Worm (Caenorhabditis elegans): ENCODE measurements around the gene F17C8.3.

The F17C8.3 gene

DNA sequence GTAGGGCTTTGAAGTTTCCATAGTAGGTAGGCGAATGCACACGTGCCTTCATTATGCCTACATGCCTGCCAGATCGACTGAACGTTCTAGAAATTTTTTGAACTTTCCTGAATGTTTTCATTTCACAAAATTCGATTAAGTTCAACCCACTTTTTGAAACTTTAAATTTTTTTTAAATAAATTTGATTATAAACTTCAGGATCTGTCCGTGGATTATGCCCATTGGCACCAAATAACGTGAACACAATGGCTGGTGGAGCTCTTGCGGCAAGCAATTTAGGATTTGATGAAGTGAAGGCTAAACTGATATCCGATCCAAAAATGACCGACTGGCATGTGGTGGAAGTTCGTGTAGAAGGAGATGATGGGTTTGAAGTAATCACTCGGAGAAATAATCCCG, 3.7 kb downstream of the F17C8.3 start, which contains the start of gene F17C8.7:
TSS of gene F17C8.7 (plus strand) at position 301 of the 400 bp plus-strand sequence.
- TF ChIP-seq egl-27 (tag; optimal IDR thresholded peaks at IDR 0.05): no peak
- no peak for TF ChIP-seq fkh-10 (GFP tag; optimal IDR thresholded peaks at IDR 0.05)
- TF ChIP-seq lim-7 (GFP tag; IDR thresholded peaks at IDR 0.05): no peak
- TF ChIP-seq gei-8 (GFP tag; optimal IDR thresholded peaks at IDR 0.05): no peak
- no peak for TF ChIP-seq unc-130 (GFP tag; optimal IDR thresholded peaks at IDR 0.05)
- TF ChIP-seq hmg-1.1 (GFP tag; IDR thresholded peaks at IDR 0.05): no peak
- TF ChIP-seq snpc-4 (tag; optimal IDR thresholded peaks at IDR 0.05): no peak
- no peak for TF ChIP-seq nhr-237 (tag; optimal IDR thresholded peaks at IDR 0.05)
- no peak for TF ChIP-seq nhr-77 (tag; optimal IDR thresholded peaks at IDR 0.05)
- TF ChIP-seq aha-1 (tag): no peak
- no peak for TF ChIP-seq madf-5 (GFP tag; IDR thresholded peaks at IDR 0.05)
- no peak for TF ChIP-seq dmd-9 (GFP tag; IDR thresholded peaks at IDR 0.05)
- TF ChIP-seq Y105C5A.15 (GFP tag; IDR thresholded peaks at IDR 0.05): no peak
- TF ChIP-seq R02D3.7 (tag; optimal IDR thresholded peaks at IDR 0.05): no peak
- TF ChIP-seq sdz-12 (GFP tag; optimal IDR thresholded peaks at IDR 0.05): no peak
- no peak for TF ChIP-seq F26F4.8 (GFP tag; conservative IDR thresholded peaks at IDR 0.05)
- TF ChIP-seq dmd-6 (GFP tag; IDR thresholded peaks at IDR 0.05): no peak
- no peak for TF ChIP-seq ceh-32 (tag; optimal IDR thresholded peaks at IDR 0.05; ENCODE audit: poor library complexity)
- TF ChIP-seq mep-1 (tag; optimal IDR thresholded peaks at IDR 0.05): no peak
- no peak for TF ChIP-seq mdt-29 (GFP tag; IDR thresholded peaks at IDR 0.05)

DNA sequence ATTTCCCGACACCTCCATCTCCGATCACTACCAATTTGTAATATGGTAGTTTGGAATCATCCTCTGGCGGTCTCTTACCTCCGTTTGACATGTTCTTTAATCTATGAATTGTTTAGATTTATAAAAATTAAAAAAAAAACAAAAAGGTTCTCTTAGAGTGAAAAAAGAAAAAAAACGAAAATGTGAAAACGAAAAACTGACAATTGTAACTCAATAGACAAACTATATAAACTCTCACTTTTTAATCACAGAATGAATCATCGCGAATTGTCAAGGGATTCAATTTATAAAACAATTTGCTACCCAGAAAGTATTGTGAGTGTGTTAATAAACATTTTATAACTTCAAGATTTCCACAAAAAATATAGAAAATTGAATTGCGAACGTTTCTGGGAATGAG, 8.2 kb downstream of the F17C8.3 start, which contains the start of gene ras-2:
TSS of gene ras-2 (minus strand) at position 101 of the 400 bp plus-strand sequence.
- no peak for TF ChIP-seq fkh-10 (GFP tag; optimal IDR thresholded peaks at IDR 0.05)
- no peak for TF ChIP-seq attf-4 (tag; optimal IDR thresholded peaks at IDR 0.05)
- TF ChIP-seq spr-1 (tag; optimal IDR thresholded peaks at IDR 0.05): no peak

DNA sequence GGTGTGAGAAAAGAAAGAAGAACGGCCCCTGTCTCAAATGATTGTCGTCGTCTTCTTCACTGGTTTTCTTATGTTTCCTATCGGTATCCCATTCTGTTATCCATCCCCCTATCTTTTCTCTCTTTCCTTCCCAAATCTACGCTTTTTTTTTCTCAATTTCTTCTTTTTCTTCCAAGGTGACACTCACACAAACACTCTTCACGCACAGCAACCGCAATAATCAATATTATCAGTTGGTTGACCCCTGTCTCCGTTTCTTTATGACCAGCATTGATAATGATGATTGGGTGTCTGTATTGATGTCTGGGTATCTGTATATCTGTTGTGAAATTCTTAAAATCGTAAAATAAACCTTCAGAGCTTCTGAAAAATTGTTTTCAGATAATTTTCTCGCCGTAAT, 9.1 kb downstream of the F17C8.3 start:
- TF ChIP-seq mxl-3 (GFP tag; optimal IDR thresholded peaks at IDR 0.05) (peak; percentile 26), nhr-48 (tag; optimal IDR thresholded peaks at IDR 0.05) (no peak), lin-29 (GFP tag; IDR thresholded peaks at IDR 0.05) (no peak), nhr-102 (tag; optimal IDR thresholded peaks at IDR 0.05) (no peak), spr-1 (tag; optimal IDR thresholded peaks at IDR 0.05) (no peak), unc-62 (GFP tag; optimal IDR thresholded peaks at IDR 0.05 in 1 of 2) (peak in 1 of 2 experiments; percentile 7), unc-62 (tag; optimal IDR thresholded peaks at IDR 0.05) (no peak), D1046.2 (GFP tag; IDR thresholded peaks at IDR 0.05) (no peak), hlh-30 (tag; optimal IDR thresholded peaks at IDR 0.05; ENCODE audit: insufficient read depth) (peak; percentile 2), lin-39 (tag; optimal IDR thresholded peaks at IDR 0.05) (no peak), vab-7 (GFP tag; IDR thresholded peaks at IDR 0.05) (no peak), tra-1 (GFP tag; IDR thresholded peaks at IDR 0.05) (no peak), nhr-28 (tag; optimal IDR thresholded peaks at IDR 0.05) (peak; percentile 33), lin-1 (GFP tag; IDR thresholded peaks at IDR 0.05) (no peak), pqm-1 (tag; optimal IDR thresholded peaks at IDR 0.05) (peak; percentile 25), ceh-28 (tag; optimal IDR thresholded peaks at IDR 0.05) (no peak), hlh-11 (tag; optimal IDR thresholded peaks at IDR 0.05) (peak; percentile 68), nhr-11 (tag; optimal IDR thresholded peaks at IDR 0.05) (peak; percentile 29), zip-11 (GFP tag; IDR thresholded peaks at IDR 0.05) (no peak), dve-1 (tag; optimal IDR thresholded peaks at IDR 0.05; ENCODE audit: insufficient read depth) (no peak)

All from whole organism, L4 larva.